Fruit fly (Drosophila melanogaster) whole organism, embryonic: ENCODE data around the gene CG4328.

Experiments used
- Abd-B ChIP-seq: fragments of 200-800 bp; sonication (Bioruptor generic); optimal IDR thresholded peaks from 2 replicates; lab custom pipeline; 2018; ENCODE audit warnings: missing biosample characterization, mild to moderate bottlenecking, missing genetic modification characterization, moderate library complexity
- Atf-2 ChIP-seq: fragments of 200-800 bp; sonication (Bioruptor generic); optimal IDR thresholded peaks from 2 replicates; lab custom pipeline; 2016; ENCODE audit warnings: missing biosample characterization, missing genetic modification characterization
- CG11247 ChIP-seq: fragments of 200-800 bp; sonication (Bioruptor generic); IDR thresholded peaks from 2 replicates; pipeline ENCODE4 v1.3.6; 2022; ENCODE audit warnings: missing biosample characterization, missing genetic modification characterization
- CG12942 ChIP-seq: fragments of 200-800 bp; sonication (Bioruptor generic); optimal IDR thresholded peaks from 3 replicates; lab custom pipeline; 2016; ENCODE audit warnings: missing biosample characterization, missing genetic modification characterization
- CG15696 ChIP-seq: fragments of 200-800 bp; sonication (Bioruptor generic); optimal IDR thresholded peaks from 2 replicates; lab custom pipeline; 2019; ENCODE audit warnings: missing biosample characterization, mild to moderate bottlenecking, missing genetic modification characterization, moderate library complexity
- CG16779 ChIP-seq: fragments of 200-800 bp; sonication (Bioruptor generic); IDR thresholded peaks from 2 replicates; pipeline ENCODE4 v1.3.6; 2022; ENCODE audit warnings: missing biosample characterization, missing genetic modification characterization
- CG17328 ChIP-seq: fragments of 200-800 bp; sonication (Bioruptor generic); IDR thresholded peaks from 2 replicates; pipeline ENCODE4 v1.3.6; 2022; ENCODE audit warnings: missing biosample characterization, missing genetic modification characterization
- CG17359 ChIP-seq: fragments of 200-800 bp; sonication (Bioruptor generic); optimal IDR thresholded peaks from 3 replicates; lab custom pipeline; 2018; ENCODE audit warnings: missing biosample characterization, mild to moderate bottlenecking, missing genetic modification characterization, moderate library complexity
- CG18619 ChIP-seq: fragments of 200-800 bp; sonication (Bioruptor generic); optimal IDR thresholded peaks from 3 replicates; lab custom pipeline; 2017; ENCODE audit warnings: missing biosample characterization, mild to moderate bottlenecking, missing genetic modification characterization
- CG3281 ChIP-seq: fragments of 200-800 bp; sonication (Bioruptor generic); optimal IDR thresholded peaks from 3 replicates; lab custom pipeline; 2017; ENCODE audit warnings: missing biosample characterization, mild to moderate bottlenecking, missing genetic modification characterization
- CG34224 ChIP-seq: fragments of 200-800 bp; sonication (Bioruptor generic); IDR thresholded peaks from 3 replicates; pipeline ENCODE4 v1.3.6; 2022; ENCODE audit warnings: missing biosample characterization, missing genetic modification characterization; ENCODE audit not compliant: partially characterized antibody
- CG4707 ChIP-seq: fragments of 200-800 bp; sonication (Bioruptor generic); optimal IDR thresholded peaks from 2 replicates; lab custom pipeline; 2018; ENCODE audit warnings: missing biosample characterization, mild to moderate bottlenecking, missing genetic modification characterization, moderate library complexity
- CG6813 ChIP-seq: fragments of 200-800 bp; sonication (Bioruptor generic); optimal IDR thresholded peaks from 2 replicates; lab custom pipeline; 2017; ENCODE audit warnings: missing biosample characterization, missing genetic modification characterization, mild to moderate bottlenecking, moderate library complexity, missing genetic modification reagents
- CG7987 ChIP-seq: fragments of 200-800 bp; sonication (Bioruptor generic); optimal IDR thresholded peaks from 2 replicates; lab custom pipeline; 2018; ENCODE audit warnings: missing biosample characterization, mild to moderate bottlenecking, missing genetic modification characterization, moderate library complexity
- CG8765 ChIP-seq: fragments of 200-800 bp; sonication (Bioruptor generic); IDR thresholded peaks from 2 replicates; pipeline ENCODE4 v1.3.6; 2022; ENCODE audit warnings: missing biosample characterization, missing genetic modification characterization
- CG8944 ChIP-seq: fragments of 200-800 bp; sonication (Bioruptor generic); optimal IDR thresholded peaks from 3 replicates; lab custom pipeline; 2016; ENCODE audit warnings: missing biosample characterization, missing genetic modification characterization
- CG9797 ChIP-seq: fragments of 200-800 bp; sonication (Bioruptor generic); optimal IDR thresholded peaks from 3 replicates; lab custom pipeline; 2018; ENCODE audit warnings: missing biosample characterization, mild to moderate bottlenecking, missing genetic modification characterization
- HHEX ChIP-seq: fragments of 200-800 bp; sonication (Bioruptor generic); optimal IDR thresholded peaks from 3 replicates; lab custom pipeline; 2017; ENCODE audit warnings: missing biosample characterization, mild to moderate bottlenecking, missing genetic modification characterization, missing genetic modification reagents
- HmgZ ChIP-seq: fragments of 200-800 bp; sonication (Bioruptor generic); optimal IDR thresholded peaks from 2 replicates; lab custom pipeline; 2018; ENCODE audit warnings: missing biosample characterization, mild to moderate bottlenecking, missing genetic modification characterization
- Hr51 ChIP-seq, 2 experiments: fragments of 200-800 bp; sonication (Bioruptor generic); optimal IDR thresholded peaks; 2 replicates in 1 of 2; 3 replicates in 1 of 2; lab custom pipeline; 2016 to 2018; ENCODE audit warnings: missing biosample characterization in 2 of 2, missing genetic modification characterization in 2 of 2, mild to moderate bottlenecking in 1 of 2, moderate library complexity in 1 of 2
- Hsf ChIP-seq: fragments of 200-800 bp; sonication (Bioruptor generic); optimal IDR thresholded peaks from 3 replicates; lab custom pipeline; 2016; ENCODE audit warnings: missing biosample characterization, missing genetic modification characterization
- Rfx ChIP-seq: fragments of 200-800 bp; sonication (Bioruptor generic); IDR thresholded peaks from 2 replicates; pipeline ENCODE4 v1.3.6; 2022; ENCODE audit warnings: missing biosample characterization, missing genetic modification characterization
- Xbp1 ChIP-seq: fragments of 200-800 bp; sonication (Bioruptor generic); optimal IDR thresholded peaks from 3 replicates; lab custom pipeline; 2016; ENCODE audit warnings: missing biosample characterization, mild to moderate bottlenecking, missing genetic modification characterization
- abd-A ChIP-seq: fragments of 200-800 bp; sonication (Bioruptor generic); optimal IDR thresholded peaks from 3 replicates; lab custom pipeline; 2019; ENCODE audit warnings: missing biosample characterization, mild to moderate bottlenecking, missing genetic modification characterization, moderate library complexity
- ato ChIP-seq: fragments of 200-800 bp; sonication (Bioruptor generic); IDR thresholded peaks from 2 replicates; pipeline ENCODE4 v1.3.6; 2022; ENCODE audit warnings: missing biosample characterization, missing genetic modification characterization; ENCODE audit not compliant: partially characterized antibody
- bbx ChIP-seq: fragments of 200-800 bp; sonication (Bioruptor generic); IDR thresholded peaks from 2 replicates; pipeline ENCODE4 v1.3.6; 2022; ENCODE audit warnings: missing biosample characterization, missing genetic modification characterization; ENCODE audit not compliant: partially characterized antibody
- cas ChIP-seq: fragments of 200-800 bp; sonication (Bioruptor generic); IDR thresholded peaks from 2 replicates; pipeline ENCODE4 v1.3.6; 2022; ENCODE audit warnings: missing biosample characterization, missing genetic modification characterization
- cato ChIP-seq: fragments of 200-800 bp; sonication (Bioruptor generic); optimal IDR thresholded peaks from 2 replicates; lab custom pipeline; 2016; ENCODE audit warnings: missing biosample characterization, missing genetic modification characterization, borderline replicate concordance
- caup ChIP-seq: fragments of 200-800 bp; sonication (Bioruptor generic); optimal IDR thresholded peaks from 3 replicates; lab custom pipeline; 2017; ENCODE audit warnings: missing biosample characterization, mild to moderate bottlenecking, missing genetic modification characterization, moderate library complexity; ENCODE audit not compliant: severe bottlenecking
- crp ChIP-seq, 2 experiments: fragments of 200-800 bp; sonication (Bioruptor generic); optimal IDR thresholded peaks; 2 replicates in 1 of 2; 3 replicates in 1 of 2; lab custom pipeline; 2017; ENCODE audit warnings: missing biosample characterization in 2 of 2, missing genetic modification characterization in 2 of 2, mild to moderate bottlenecking in 1 of 2, moderate library complexity in 1 of 2
- dmrt11E ChIP-seq: fragments of 200-800 bp; sonication (Bioruptor generic); optimal IDR thresholded peaks from 3 replicates; lab custom pipeline; 2018; ENCODE audit warnings: missing biosample characterization, mild to moderate bottlenecking, missing genetic modification characterization, moderate library complexity
- dpn ChIP-seq, 2 experiments: fragments of 200-800 bp; sonication (Bioruptor generic); optimal IDR thresholded peaks; 3 replicates each; lab custom pipeline; 2016; ENCODE audit warnings: missing biosample characterization in 2 of 2, missing genetic modification characterization in 2 of 2
- fd96Cb ChIP-seq: fragments of 200-800 bp; sonication (Bioruptor generic); optimal IDR thresholded peaks from 2 replicates; lab custom pipeline; 2018; ENCODE audit warnings: missing biosample characterization, mild to moderate bottlenecking, missing genetic modification characterization, moderate library complexity
- gem ChIP-seq: fragments of 200-800 bp; sonication (Bioruptor generic); optimal IDR thresholded peaks from 2 replicates; lab custom pipeline; 2019; ENCODE audit warnings: missing biosample characterization, mild to moderate bottlenecking, missing genetic modification characterization, moderate library complexity
- hb ChIP-seq: fragments of 200-800 bp; sonication (Bioruptor generic); IDR thresholded peaks from 3 replicates; pipeline ENCODE4 v1.3.6; 2022; ENCODE audit warnings: missing biosample characterization, missing genetic modification characterization; ENCODE audit not compliant: partially characterized antibody
- hbn ChIP-seq: fragments of 200-800 bp; sonication (Bioruptor generic); IDR thresholded peaks from 2 replicates; pipeline ENCODE4 v1.3.6; 2022; ENCODE audit warnings: missing biosample characterization, missing genetic modification characterization; ENCODE audit not compliant: partially characterized antibody
- ken ChIP-seq: fragments of 200-800 bp; sonication (Bioruptor generic); IDR thresholded peaks from 3 replicates; pipeline ENCODE4 v1.3.6; 2022; ENCODE audit warnings: missing biosample characterization, missing genetic modification characterization
- lab ChIP-seq: fragments of 200-800 bp; sonication (Bioruptor generic); optimal IDR thresholded peaks from 3 replicates; lab custom pipeline; 2017; ENCODE audit warnings: missing biosample characterization, missing genetic modification characterization, mild to moderate bottlenecking, moderate library complexity, missing genetic modification reagents
- luna ChIP-seq: fragments of 200-800 bp; sonication (Bioruptor generic); optimal IDR thresholded peaks from 2 replicates; lab custom pipeline; 2016; ENCODE audit warnings: missing biosample characterization, missing genetic modification characterization
- pan ChIP-seq, 4 experiments: fragments of >200 bp in 3 of 4; fragments of 200-800 bp in 1 of 4; sonication (Bioruptor generic) in 1 of 4; optimal IDR thresholded peaks in 3 of 4; IDR thresholded peaks in 1 of 4; 2 replicates each; pipeline versions ENCODE4 v1.3.6 to Lab custom; 2017 to 2022; ENCODE audit warnings: missing biosample characterization in 2 of 4, missing genetic modification characterization in 2 of 4, mixed read lengths in 1 of 4
- pb ChIP-seq: fragments of 200-800 bp; sonication (Bioruptor generic); optimal IDR thresholded peaks from 3 replicates; lab custom pipeline; 2016; ENCODE audit warnings: missing biosample characterization, missing genetic modification characterization
- phol ChIP-seq: fragments of 200-800 bp; sonication (Bioruptor generic); optimal IDR thresholded peaks from 3 replicates; lab custom pipeline; 2018; ENCODE audit warnings: missing biosample characterization, mild to moderate bottlenecking, missing genetic modification characterization, moderate library complexity

The CG4328 gene

dm6 chr3L:12277054-12277879 is 18.7 kb downstream of the CG4328 start, which contains the start of the genes Sms and INPP5E (continued):
- peak; percentile 65 for TF ChIP-seq phol (tag; lab: Kevin White, UChicago)
- TF ChIP-seq pb (GFP tag; lab: Kevin White, UChicago) = no peak
- peak; percentile 34 for TF ChIP-seq fd96Cb (tag; lab: Kevin White, UChicago)
- no peak for TF ChIP-seq HHEX (GFP tag; lab: Kevin White, UChicago)
- peak; percentile 48; the same call in 1 of the 2 replicates for TF ChIP-seq CG8765 (GFP tag; lab: Robert Waterston, UW)
- TF ChIP-seq CG17328 (GFP tag; lab: Robert Waterston, UW) = no peak
- TF ChIP-seq ken (GFP tag; lab: Robert Waterston, UW) = peak; percentile 49; the same call in 1 of the 3 replicates
- no peak for TF ChIP-seq abd-A (tag; lab: Kevin White, UChicago)
- no peak for TF ChIP-seq CG4707 (GFP tag; lab: Kevin White, UChicago)
- peak; percentile 81 for TF ChIP-seq hb (GFP tag; lab: Robert Waterston, UW)
- TF ChIP-seq CG17359 (tag; lab: Kevin White, UChicago) = peak; percentile 55
- peak; percentile 77 for TF ChIP-seq bbx (GFP tag; lab: Robert Waterston, UW)
- TF ChIP-seq Rfx = peak; percentile 77
- TF ChIP-seq Hsf = peak; percentile 47
- peak; percentile 80 for TF ChIP-seq hbn (GFP tag; lab: Robert Waterston, UW)
- peak; percentile 52 for TF ChIP-seq HmgZ
- TF ChIP-seq cato = peak; percentile 23
- TF ChIP-seq CG3281 (GFP tag; lab: Kevin White, UChicago) = peak; percentile 58
- TF ChIP-seq CG9797 (GFP tag; lab: Kevin White, UChicago) = peak; percentile 57
- peak; percentile 56 for TF ChIP-seq ato
- peak in 1 of 2 experiments; percentile 55 for TF ChIP-seq dpn (GFP tag; optimal IDR thresholded peaks at IDR 0.05; lab: Kevin White, UChicago)
- TF ChIP-seq Abd-B = peak; percentile 44
- peak; percentile 59 for TF ChIP-seq CG15696 (tag; lab: Kevin White, UChicago)
- no peak for TF ChIP-seq CG7987
- peak; percentile 50 for TF ChIP-seq lab (GFP tag; lab: Kevin White, UChicago)
- peak; percentile 76 for TF ChIP-seq gem
- no peak for TF ChIP-seq cas (GFP tag; lab: Robert Waterston, UW)
- no peak for TF ChIP-seq CG8944 (GFP tag; lab: Kevin White, UChicago)
- peak in 1 of 2 experiments; percentile 5 for TF ChIP-seq crp (GFP tag; optimal IDR thresholded peaks at IDR 0.05; lab: Kevin White, UChicago)
- TF ChIP-seq pan (optimal IDR thresholded peaks at IDR 0.05; lab: Kevin White, UChicago) = no peak
- no peak for TF ChIP-seq pan (GFP tag; optimal IDR thresholded peaks at IDR 0.05 in 1 of 2, IDR thresholded peaks at IDR 0.05 in 1 of 2)
- peak; percentile 73 for TF ChIP-seq Xbp1 (GFP tag; lab: Kevin White, UChicago)
- TF ChIP-seq CG6813 (GFP tag; lab: Kevin White, UChicago) = no peak
- peak; percentile 72 for TF ChIP-seq dmrt11E (tag; lab: Kevin White, UChicago)
- peak; percentile 17 for TF ChIP-seq caup (GFP tag; lab: Kevin White, UChicago)
- peak; percentile 80 for TF ChIP-seq CG34224 (GFP tag; lab: Robert Waterston, UW)
- peak; percentile 64 for TF ChIP-seq CG18619
- TF ChIP-seq CG11247 (GFP tag; lab: Robert Waterston, UW) = no peak; the same call in 1 of the 2 replicates
- TF ChIP-seq CG16779 (GFP tag; lab: Robert Waterston, UW) = no peak
- peak; percentile 38 for TF ChIP-seq CG12942 (GFP tag; lab: Kevin White, UChicago)
- TF ChIP-seq Atf-2 (GFP tag; lab: Kevin White, UChicago) = no peak
- peak in 1 of 2 experiments; percentile 61 for TF ChIP-seq Hr51 (GFP tag; optimal IDR thresholded peaks at IDR 0.05; lab: Kevin White, UChicago)
- TF ChIP-seq luna (GFP tag; lab: Kevin White, UChicago) = no peak
